Fruit fly (Drosophila melanogaster) whole organism, embryonic: ENCODE measurements around the gene Dred.

Source experiments
- Asciz ChIP-seq: fragments of 200-800 bp; sonication (Bioruptor generic); optimal IDR thresholded peaks from 2 replicates; lab custom pipeline; 2017; ENCODE audit warnings: missing biosample characterization, mild to moderate bottlenecking, missing genetic modification characterization, missing genetic modification reagents
- Bteb2 ChIP-seq: fragments of 200-800 bp; sonication (Bioruptor generic); optimal IDR thresholded peaks from 2 replicates; lab custom pipeline; 2016; ENCODE audit warnings: missing biosample characterization, missing genetic modification characterization
- CG10565 ChIP-seq: fragments of 200-800 bp; sonication (Bioruptor generic); optimal IDR thresholded peaks from 3 replicates; lab custom pipeline; 2016; ENCODE audit warnings: missing biosample characterization, mild to moderate bottlenecking, missing genetic modification characterization
- CG10979 ChIP-seq: fragments of 200-800 bp; sonication (Bioruptor generic); optimal IDR thresholded peaks from 2 replicates; lab custom pipeline; 2018; ENCODE audit warnings: missing biosample characterization, mild to moderate bottlenecking, missing genetic modification characterization, moderate library complexity
- CG11093 ChIP-seq: fragments of 200-800 bp; sonication (Bioruptor generic); IDR thresholded peaks from 3 replicates; pipeline ENCODE4 v1.3.6; 2022; ENCODE audit warnings: missing biosample characterization, missing genetic modification characterization
- CG12155 ChIP-seq: fragments of 200-800 bp; sonication (Bioruptor generic); optimal IDR thresholded peaks from 3 replicates; lab custom pipeline; 2016; ENCODE audit warnings: missing biosample characterization, missing genetic modification characterization
- CG12391 ChIP-seq: fragments of 200-800 bp; sonication (Bioruptor generic); optimal IDR thresholded peaks from 3 replicates; lab custom pipeline; 2018; ENCODE audit warnings: missing biosample characterization, mild to moderate bottlenecking, missing genetic modification characterization, moderate library complexity
- CG14710 ChIP-seq: fragments of 200-800 bp; sonication (Bioruptor generic); optimal IDR thresholded peaks from 3 replicates; lab custom pipeline; 2019; ENCODE audit warnings: missing biosample characterization, mild to moderate bottlenecking, missing genetic modification characterization, moderate library complexity
- CG15011 ChIP-seq: fragments of 200-800 bp; sonication (Bioruptor generic); optimal IDR thresholded peaks from 3 replicates; lab custom pipeline; 2018; ENCODE audit warnings: missing biosample characterization, mild to moderate bottlenecking, missing genetic modification characterization
- CG15269 ChIP-seq: fragments of 200-800 bp; sonication (Bioruptor generic); optimal IDR thresholded peaks from 2 replicates; lab custom pipeline; 2018; ENCODE audit warnings: missing biosample characterization, mild to moderate bottlenecking, missing genetic modification characterization, moderate library complexity
- CG15696 ChIP-seq: fragments of 200-800 bp; sonication (Bioruptor generic); optimal IDR thresholded peaks from 2 replicates; lab custom pipeline; 2019; ENCODE audit warnings: missing biosample characterization, mild to moderate bottlenecking, missing genetic modification characterization, moderate library complexity
- CG16863 ChIP-seq: fragments of 200-800 bp; sonication (Bioruptor generic); optimal IDR thresholded peaks from 3 replicates; lab custom pipeline; 2016; ENCODE audit warnings: missing biosample characterization, missing genetic modification characterization
- CG17829 ChIP-seq: fragments of 200-800 bp; optimal IDR thresholded peaks from 2 replicates; lab custom pipeline; 2019; ENCODE audit warnings: missing biosample characterization, mild to moderate bottlenecking, missing genetic modification characterization, moderate library complexity
- CG18764 ChIP-seq: fragments of 200-800 bp; sonication (Bioruptor generic); optimal IDR thresholded peaks from 3 replicates; lab custom pipeline; 2016; ENCODE audit warnings: missing biosample characterization, missing genetic modification characterization
- CG2202 ChIP-seq: fragments of 200-800 bp; sonication (Bioruptor generic); optimal IDR thresholded peaks from 2 replicates; lab custom pipeline; 2018; ENCODE audit warnings: missing biosample characterization, mild to moderate bottlenecking, missing genetic modification characterization
- CG2889 ChIP-seq: fragments of 200-800 bp; sonication (Bioruptor generic); IDR thresholded peaks from 3 replicates; pipeline ENCODE4 v1.3.6; 2022; ENCODE audit warnings: missing biosample characterization, missing genetic modification characterization
- CG32772 ChIP-seq: fragments of 200-800 bp; sonication (Bioruptor generic); IDR thresholded peaks from 2 replicates; pipeline ENCODE4 v1.3.6; 2022; ENCODE audit warnings: missing biosample characterization, missing genetic modification characterization
- CG3407 ChIP-seq: fragments of 200-800 bp; sonication (Bioruptor generic); optimal IDR thresholded peaks from 2 replicates; lab custom pipeline; 2018; ENCODE audit warnings: missing biosample characterization, mild to moderate bottlenecking, missing genetic modification characterization
- CG4424 ChIP-seq: fragments of 200-800 bp; sonication (Bioruptor generic); optimal IDR thresholded peaks from 3 replicates; lab custom pipeline; 2016; ENCODE audit warnings: missing biosample characterization, missing genetic modification characterization
- CG6765 ChIP-seq: fragments of 200-800 bp; sonication (Bioruptor generic); optimal IDR thresholded peaks from 3 replicates; lab custom pipeline; 2017; ENCODE audit warnings: missing biosample characterization, mild to moderate bottlenecking, missing genetic modification characterization
- CG7556 ChIP-seq: fragments of 200-800 bp; sonication (Bioruptor generic); optimal IDR thresholded peaks from 2 replicates; lab custom pipeline; 2017; ENCODE audit warnings: missing biosample characterization, mild to moderate bottlenecking, missing genetic modification characterization
- CG7839 ChIP-seq: fragments of 200-800 bp; sonication (Bioruptor generic); optimal IDR thresholded peaks from 3 replicates; lab custom pipeline; 2018; ENCODE audit warnings: missing biosample characterization, mild to moderate bottlenecking, missing genetic modification characterization, moderate library complexity
- CG8924 ChIP-seq: fragments of 200-800 bp; optimal IDR thresholded peaks from 3 replicates; lab custom pipeline; 2019; ENCODE audit warnings: missing biosample characterization, mild to moderate bottlenecking, missing genetic modification characterization, moderate library complexity
- CG9727 ChIP-seq: fragments of 200-800 bp; sonication (Bioruptor generic); optimal IDR thresholded peaks from 3 replicates; lab custom pipeline; 2017; ENCODE audit warnings: missing biosample characterization, mild to moderate bottlenecking, missing genetic modification characterization
- CG9797 ChIP-seq: fragments of 200-800 bp; sonication (Bioruptor generic); optimal IDR thresholded peaks from 3 replicates; lab custom pipeline; 2018; ENCODE audit warnings: missing biosample characterization, mild to moderate bottlenecking, missing genetic modification characterization
- CoRest ChIP-seq: fragments of 200-800 bp; sonication (Bioruptor generic); optimal IDR thresholded peaks from 3 replicates; lab custom pipeline; 2018; ENCODE audit warnings: missing biosample characterization, mild to moderate bottlenecking, missing genetic modification characterization, moderate library complexity
- Dip3 ChIP-seq: fragments of 200-800 bp; sonication (Bioruptor generic); optimal IDR thresholded peaks from 3 replicates; lab custom pipeline; 2016; ENCODE audit warnings: missing biosample characterization, missing genetic modification characterization
- Drgx ChIP-seq: fragments of 200-800 bp; sonication (Bioruptor generic); IDR thresholded peaks from 2 replicates; pipeline ENCODE4 v1.3.6; 2022; ENCODE audit warnings: missing biosample characterization, missing genetic modification characterization
- E2f1 ChIP-seq: fragments of 200-800 bp; sonication (Bioruptor generic); IDR thresholded peaks from 2 replicates; pipeline ENCODE4 v1.3.6; 2022; ENCODE audit warnings: missing biosample characterization, missing genetic modification characterization
- ERR ChIP-seq: fragments of 200-800 bp; sonication (Bioruptor generic); optimal IDR thresholded peaks from 2 replicates; lab custom pipeline; 2016; ENCODE audit warnings: missing biosample characterization, missing genetic modification characterization
- Ets65A ChIP-seq: fragments of 200-800 bp; sonication (Bioruptor generic); peaks from one replicate; lab custom pipeline; 2016; ENCODE audit warnings: missing biosample characterization, missing genetic modification characterization
- Fer3 ChIP-seq: fragments of 200-800 bp; sonication (Bioruptor generic); optimal IDR thresholded peaks from 2 replicates; lab custom pipeline; 2018; ENCODE audit warnings: missing biosample characterization, mild to moderate bottlenecking, missing genetic modification characterization, moderate library complexity
- H2.0 ChIP-seq: fragments of 200-800 bp; sonication (Bioruptor generic); IDR thresholded peaks from 2 replicates; pipeline ENCODE4 v1.3.6; 2022; ENCODE audit warnings: missing biosample characterization, missing genetic modification characterization
- Hr51 ChIP-seq, 2 experiments: fragments of 200-800 bp; sonication (Bioruptor generic); optimal IDR thresholded peaks; 2 replicates in 1 of 2; 3 replicates in 1 of 2; lab custom pipeline; 2016 to 2018; ENCODE audit warnings: missing biosample characterization in 2 of 2, missing genetic modification characterization in 2 of 2, mild to moderate bottlenecking in 1 of 2, moderate library complexity in 1 of 2
- Lpt ChIP-seq: fragments of >200 bp; optimal IDR thresholded peaks from 2 replicates; lab custom pipeline; 2018; ENCODE audit warnings: missing biosample characterization, missing genetic modification characterization
- Oli ChIP-seq: fragments of 200-800 bp; sonication (Bioruptor generic); optimal IDR thresholded peaks from 2 replicates; lab custom pipeline; 2018; ENCODE audit warnings: missing biosample characterization, mild to moderate bottlenecking, missing genetic modification characterization, moderate library complexity
- Poxn ChIP-seq: fragments of 200-800 bp; sonication (Bioruptor generic); IDR thresholded peaks from 2 replicates; pipeline ENCODE4 v1.3.6; 2022; ENCODE audit warnings: missing biosample characterization, missing genetic modification characterization
- Sox102F ChIP-seq: fragments of 200-800 bp; sonication (Bioruptor generic); optimal IDR thresholded peaks from 2 replicates; lab custom pipeline; 2018; ENCODE audit warnings: missing biosample characterization, mild to moderate bottlenecking, missing genetic modification characterization, moderate library complexity
- Sry-β ChIP-seq: fragments of 200-800 bp; sonication (Bioruptor generic); optimal IDR thresholded peaks from 2 replicates; lab custom pipeline; 2018; ENCODE audit warnings: missing biosample characterization, mild to moderate bottlenecking, missing genetic modification characterization, moderate library complexity
- bsh ChIP-seq, 2 experiments: fragments of 200-800 bp; sonication (Bioruptor generic); optimal IDR thresholded peaks; 2 replicates each; lab custom pipeline; 2017 to 2018; ENCODE audit warnings: mild to moderate bottlenecking in 2 of 2, missing biosample characterization in 2 of 2, missing genetic modification characterization in 2 of 2, moderate library complexity in 1 of 2
- cato ChIP-seq: fragments of 200-800 bp; sonication (Bioruptor generic); optimal IDR thresholded peaks from 2 replicates; lab custom pipeline; 2016; ENCODE audit warnings: missing biosample characterization, missing genetic modification characterization, borderline replicate concordance
- fd64A ChIP-seq: fragments of 200-800 bp; sonication (Bioruptor generic); optimal IDR thresholded peaks from 3 replicates; lab custom pipeline; 2018; ENCODE audit warnings: missing biosample characterization, mild to moderate bottlenecking, missing genetic modification characterization
- gro ChIP-seq: fragments of 200-800 bp; sonication (Bioruptor generic); optimal IDR thresholded peaks from 2 replicates; lab custom pipeline; 2016; ENCODE audit warnings: missing biosample characterization, missing genetic modification characterization
- hb ChIP-seq: fragments of 200-800 bp; sonication (Bioruptor generic); IDR thresholded peaks from 3 replicates; pipeline ENCODE4 v1.3.6; 2022; ENCODE audit warnings: missing biosample characterization, missing genetic modification characterization; ENCODE audit not compliant: partially characterized antibody
- jumu ChIP-seq: fragments of 200-800 bp; sonication (Bioruptor generic); optimal IDR thresholded peaks from 3 replicates; lab custom pipeline; 2016; ENCODE audit warnings: missing biosample characterization, missing genetic modification characterization
- kah ChIP-seq: fragments of 200-800 bp; sonication (Bioruptor generic); optimal IDR thresholded peaks from 2 replicates; lab custom pipeline; 2018; ENCODE audit warnings: missing biosample characterization, mild to moderate bottlenecking, missing genetic modification characterization
- lbe ChIP-seq: fragments of 200-800 bp; sonication (Bioruptor generic); optimal IDR thresholded peaks from 2 replicates; lab custom pipeline; 2016; ENCODE audit warnings: missing biosample characterization, mild to moderate bottlenecking, missing genetic modification characterization
- mld ChIP-seq: fragments of 200-800 bp; sonication (Bioruptor generic); IDR thresholded peaks from 3 replicates; pipeline ENCODE4 v1.3.6; 2022; ENCODE audit warnings: missing biosample characterization, missing genetic modification characterization; ENCODE audit not compliant: partially characterized antibody
- psq ChIP-seq: fragments of 200-800 bp; sonication (Bioruptor generic); optimal IDR thresholded peaks from 2 replicates; lab custom pipeline; 2017; ENCODE audit warnings: missing biosample characterization, missing genetic modification characterization
- slou ChIP-seq: fragments of 200-800 bp; sonication (Bioruptor generic); optimal IDR thresholded peaks from 3 replicates; lab custom pipeline; 2016; ENCODE audit warnings: missing biosample characterization, missing genetic modification characterization
- zfh2 ChIP-seq: fragments of 200-800 bp; sonication (Bioruptor generic); optimal IDR thresholded peaks from 2 replicates; lab custom pipeline; 2016; ENCODE audit warnings: missing biosample characterization, missing genetic modification characterization

The Dred gene

DNA sequence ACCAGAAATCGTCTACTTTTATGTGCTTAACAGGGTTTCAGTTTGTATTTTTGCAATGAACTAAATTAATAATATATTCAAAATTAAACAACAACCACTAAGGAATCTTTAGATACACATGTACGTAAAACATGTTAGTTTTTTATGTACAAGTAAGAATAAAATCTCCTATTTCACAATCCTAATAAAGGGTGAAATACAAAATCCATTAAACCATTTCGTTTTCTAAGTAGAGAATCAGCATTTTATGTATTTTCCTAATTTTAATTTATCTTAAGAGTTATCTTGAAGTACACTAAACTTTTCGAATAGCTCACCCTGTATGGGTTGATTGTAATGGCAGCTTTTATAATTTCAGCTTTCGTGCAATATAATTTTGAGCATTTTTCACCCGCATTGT lies 17.7 kb upstream of the Dred start (continued):
- no peak for TF ChIP-seq CG14710 (tag; lab: Kevin White, UChicago)
- TF ChIP-seq zfh2 (GFP tag; lab: Kevin White, UChicago) = peak; percentile 1
- TF ChIP-seq jumu (GFP tag; lab: Kevin White, UChicago) = no peak
- no peak for TF ChIP-seq CG32772 (GFP tag; lab: Robert Waterston, UW)
- TF ChIP-seq Hr51 (GFP tag; optimal IDR thresholded peaks at IDR 0.05; lab: Kevin White, UChicago) = peak in 1 of 2 experiments; percentile 58
- no peak for TF ChIP-seq Sry-β (GFP tag; lab: Kevin White, UChicago)
- no peak for TF ChIP-seq E2f1
- peak; percentile 39 for TF ChIP-seq CG7556 (GFP tag; lab: Kevin White, UChicago)
- peak; percentile 22 for TF ChIP-seq CG12391 (tag; lab: Kevin White, UChicago)
- peak; percentile 25 for TF ChIP-seq CG15269
- TF ChIP-seq mld (GFP tag; lab: Robert Waterston, UW) = no peak
- no peak for TF ChIP-seq CG4424 (GFP tag; lab: Kevin White, UChicago)
- peak; percentile 6 for TF ChIP-seq CG10979 (tag; lab: Kevin White, UChicago)
- TF ChIP-seq cato (GFP tag; lab: Kevin White, UChicago) = no peak
- TF ChIP-seq Poxn (GFP tag; lab: Robert Waterston, UW) = no peak
- TF ChIP-seq Lpt (GFP tag; lab: Kevin White, UChicago) = no peak
- TF ChIP-seq Oli = peak; percentile 26
- TF ChIP-seq CoRest (tag; lab: Kevin White, UChicago) = peak; percentile 27
- peak; percentile 6 for TF ChIP-seq gro (GFP tag; lab: Kevin White, UChicago)
- TF ChIP-seq slou (GFP tag; lab: Kevin White, UChicago) = no peak
- no peak for TF ChIP-seq CG2202 (tag; lab: Kevin White, UChicago)
- peak; percentile 18 for TF ChIP-seq Asciz (GFP tag; lab: Kevin White, UChicago)
- no peak for TF ChIP-seq CG17829 (tag; lab: Kevin White, UChicago)
- TF ChIP-seq Bteb2 = peak; percentile 21
- no peak for TF ChIP-seq CG18764 (GFP tag; lab: Kevin White, UChicago)
- no peak for TF ChIP-seq CG10565 (GFP tag; lab: Kevin White, UChicago)
- no peak for TF ChIP-seq CG2889
- peak; percentile 27 for TF ChIP-seq lbe (GFP tag; lab: Kevin White, UChicago)
- TF ChIP-seq CG9797 (GFP tag; lab: Kevin White, UChicago) = no peak
- no peak for TF ChIP-seq bsh (GFP tag; optimal IDR thresholded peaks at IDR 0.05; lab: Kevin White, UChicago)
- TF ChIP-seq CG9727 (GFP tag; lab: Kevin White, UChicago) = peak; percentile 8
- no peak for TF ChIP-seq CG11093 (GFP tag; lab: Robert Waterston, UW)
- no peak for TF ChIP-seq CG16863 (GFP tag; lab: Kevin White, UChicago)
- peak; percentile 30 for TF ChIP-seq CG7839
- no peak for TF ChIP-seq psq (GFP tag; lab: Kevin White, UChicago)
- TF ChIP-seq Drgx = peak; percentile 83
- TF ChIP-seq Dip3 (GFP tag; lab: Kevin White, UChicago) = peak; percentile 32
- no peak for TF ChIP-seq H2.0 (GFP tag; lab: Robert Waterston, UW)
- no peak for TF ChIP-seq fd64A (GFP tag; lab: Kevin White, UChicago)
- peak; percentile 1 for TF ChIP-seq CG8924
- TF ChIP-seq kah = no peak
- peak; percentile 42 for TF ChIP-seq CG15011
- no peak for TF ChIP-seq ERR
- TF ChIP-seq CG6765 (GFP tag; lab: Kevin White, UChicago) = no peak
- no peak for TF ChIP-seq CG3407 (GFP tag; lab: Kevin White, UChicago)
- TF ChIP-seq CG12155 = peak; percentile 37
- TF ChIP-seq Ets65A (GFP tag; lab: Kevin White, UChicago) = no peak
- TF ChIP-seq hb (GFP tag; lab: Robert Waterston, UW) = no peak
- no peak for TF ChIP-seq CG15696 (tag; lab: Kevin White, UChicago)
- TF ChIP-seq Fer3 = peak; percentile 51
- peak; percentile 38 for TF ChIP-seq Sox102F (GFP tag; lab: Kevin White, UChicago)
